Fruit fly (Drosophila melanogaster) S2 (cell line): Measurements from ENCODE around the gene CG3841.

Experiments used
- CG8478 ChIP-seq: fragments of >200 bp; optimal IDR thresholded peaks from 2 replicates; lab custom pipeline; 2018
- CTCF ChIP-seq, 2 experiments: fragments of >200 bp; optimal IDR thresholded peaks; 2 replicates each; lab custom pipeline; 2018

DNA sequence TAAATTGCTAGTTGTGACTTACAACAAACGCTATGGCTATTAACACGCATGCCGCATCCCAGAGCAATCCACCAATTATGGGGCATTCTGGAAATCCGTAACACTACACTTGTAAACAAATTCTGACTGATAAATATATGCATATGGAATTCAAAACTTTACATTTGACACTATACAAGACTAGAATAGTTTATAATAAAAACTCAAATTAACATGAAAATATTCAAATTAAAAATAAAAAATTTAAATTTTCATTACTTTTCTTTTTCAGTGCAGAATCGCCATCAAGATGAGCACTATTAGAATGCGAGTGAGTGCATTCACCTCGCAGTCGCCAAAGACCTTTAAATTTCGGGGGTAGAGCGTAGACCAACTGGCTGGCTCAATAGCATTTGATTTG, 3.3 kb upstream of the CG3841 start:
- no peak for TF ChIP-seq CTCF (optimal IDR thresholded peaks at IDR 0.05; lab: Kevin White, UChicago)
- no peak for TF ChIP-seq CG8478 (lab: Kevin White, UChicago)
